Fruit fly (Drosophila melanogaster) whole organism, embryonic: ENCODE measurements around the gene dsx.

Experiments used
- Ada2b ChIP-seq: fragments of 200-800 bp; sonication (Bioruptor generic); IDR thresholded peaks from 2 replicates; pipeline ENCODE4 v1.3.6; 2022; ENCODE audit warnings: missing biosample characterization, missing genetic modification characterization
- B-H2 ChIP-seq: fragments of 200-800 bp; sonication (Bioruptor generic); optimal IDR thresholded peaks from 2 replicates; lab custom pipeline; 2018; ENCODE audit warnings: missing biosample characterization, mild to moderate bottlenecking, missing genetic modification characterization
- BEAF-32 ChIP-seq: fragments of 200-800 bp; sonication (Bioruptor generic); optimal IDR thresholded peaks from 3 replicates; lab custom pipeline; 2017; ENCODE audit warnings: missing biosample characterization, missing genetic modification characterization, mild to moderate bottlenecking, moderate library complexity, missing genetic modification reagents
- Blimp-1 ChIP-seq: fragments of 200-800 bp; sonication (Bioruptor generic); optimal IDR thresholded peaks from 3 replicates; lab custom pipeline; 2018; ENCODE audit warnings: missing biosample characterization, missing genetic modification characterization, mild to moderate bottlenecking, moderate library complexity, missing genetic modification reagents
- CG10959 ChIP-seq: fragments of 200-800 bp; sonication (Bioruptor generic); IDR thresholded peaks from 2 replicates; pipeline ENCODE4 v1.3.6; 2022; ENCODE audit warnings: missing biosample characterization, missing genetic modification characterization
- CG11093 ChIP-seq: fragments of 200-800 bp; sonication (Bioruptor generic); IDR thresholded peaks from 3 replicates; pipeline ENCODE4 v1.3.6; 2022; ENCODE audit warnings: missing biosample characterization, missing genetic modification characterization
- CG13287 ChIP-seq: fragments of 200-800 bp; sonication (Bioruptor generic); IDR thresholded peaks from 2 replicates; pipeline ENCODE4 v1.3.6; 2022; ENCODE audit warnings: missing biosample characterization, missing genetic modification characterization; ENCODE audit not compliant: partially characterized antibody
- CG15269 ChIP-seq: fragments of 200-800 bp; sonication (Bioruptor generic); optimal IDR thresholded peaks from 2 replicates; lab custom pipeline; 2018; ENCODE audit warnings: missing biosample characterization, mild to moderate bottlenecking, missing genetic modification characterization, moderate library complexity
- CG15479 ChIP-seq: fragments of 200-800 bp; sonication (Bioruptor generic); optimal IDR thresholded peaks from 3 replicates; lab custom pipeline; 2019; ENCODE audit warnings: missing biosample characterization, mild to moderate bottlenecking, missing genetic modification characterization, moderate library complexity
- CG17328 ChIP-seq: fragments of 200-800 bp; sonication (Bioruptor generic); IDR thresholded peaks from 2 replicates; pipeline ENCODE4 v1.3.6; 2022; ENCODE audit warnings: missing biosample characterization, missing genetic modification characterization
- CG17568 ChIP-seq: fragments of 200-800 bp; sonication (Bioruptor generic); optimal IDR thresholded peaks from 2 replicates; lab custom pipeline; 2018; ENCODE audit warnings: missing biosample characterization, mild to moderate bottlenecking, missing genetic modification characterization, moderate library complexity
- CG17912 ChIP-seq: fragments of 200-800 bp; sonication (Bioruptor generic); optimal IDR thresholded peaks from 2 replicates; lab custom pipeline; 2018; ENCODE audit warnings: missing biosample characterization, mild to moderate bottlenecking, missing genetic modification characterization
- CG2129 ChIP-seq: fragments of 200-800 bp; sonication (Bioruptor generic); IDR thresholded peaks from 2 replicates; pipeline ENCODE4 v1.3.6; 2022; ENCODE audit warnings: missing biosample characterization, missing genetic modification characterization; ENCODE audit not compliant: partially characterized antibody
- CG3065 ChIP-seq: fragments of 200-800 bp; sonication (Bioruptor generic); optimal IDR thresholded peaks from 2 replicates; lab custom pipeline; 2016; ENCODE audit warnings: missing biosample characterization, missing genetic modification characterization
- CG31224 ChIP-seq: fragments of 200-800 bp; sonication (Bioruptor generic); IDR thresholded peaks from 2 replicates; pipeline ENCODE4 v1.3.6; 2022; ENCODE audit warnings: missing biosample characterization, missing genetic modification characterization
- CG33557 ChIP-seq: fragments of 200-800 bp; sonication (Bioruptor generic); optimal IDR thresholded peaks from 2 replicates; lab custom pipeline; 2019; ENCODE audit warnings: missing biosample characterization, mild to moderate bottlenecking, missing genetic modification characterization, moderate library complexity
- CG3726 ChIP-seq: fragments of 200-800 bp; sonication (Bioruptor generic); IDR thresholded peaks from 3 replicates; pipeline ENCODE4, ENCODE4 v1.3.6; 2022; ENCODE audit warnings: missing biosample characterization, missing genetic modification characterization
- CG4328 ChIP-seq: fragments of 200-800 bp; sonication (Bioruptor generic); optimal IDR thresholded peaks from 3 replicates; lab custom pipeline; 2017; ENCODE audit warnings: missing biosample characterization, missing genetic modification reagents, missing genetic modification characterization
- CG5953 ChIP-seq: fragments of 200-800 bp; sonication (Bioruptor generic); IDR thresholded peaks from 2 replicates; pipeline ENCODE4 v1.3.6; 2022; ENCODE audit warnings: missing biosample characterization, missing genetic modification characterization
- CG8478 ChIP-seq: fragments of >200 bp; optimal IDR thresholded peaks from 2 replicates; lab custom pipeline; 2018
- CG9437 ChIP-seq: fragments of 200-800 bp; sonication (Bioruptor generic); optimal IDR thresholded peaks from 2 replicates; lab custom pipeline; 2018; ENCODE audit warnings: missing biosample characterization, mild to moderate bottlenecking, missing genetic modification characterization
- CHES-1-like ChIP-seq: fragments of 200-800 bp; sonication (Bioruptor generic); optimal IDR thresholded peaks from 2 replicates; lab custom pipeline; 2016; ENCODE audit warnings: missing biosample characterization, missing genetic modification characterization
- CoRest ChIP-seq: fragments of 200-800 bp; sonication (Bioruptor generic); optimal IDR thresholded peaks from 3 replicates; lab custom pipeline; 2018; ENCODE audit warnings: missing biosample characterization, mild to moderate bottlenecking, missing genetic modification characterization, moderate library complexity
- D19B ChIP-seq: fragments of 200-800 bp; sonication (Bioruptor generic); optimal IDR thresholded peaks from 2 replicates; lab custom pipeline; 2017; ENCODE audit warnings: missing biosample characterization, mild to moderate bottlenecking, missing genetic modification characterization
- Doc3 ChIP-seq: fragments of 200-800 bp; sonication (Bioruptor generic); IDR thresholded peaks from 3 replicates; pipeline ENCODE4 v1.3.6; 2022; ENCODE audit warnings: missing biosample characterization, missing genetic modification characterization; ENCODE audit not compliant: partially characterized antibody
- E2f2 ChIP-seq: fragments of 200-800 bp; sonication (Bioruptor generic); IDR thresholded peaks from 2 replicates; pipeline ENCODE4 v1.3.6; 2022; ENCODE audit warnings: missing biosample characterization, missing genetic modification characterization
- Ets65A ChIP-seq: fragments of 200-800 bp; sonication (Bioruptor generic); peaks from one replicate; lab custom pipeline; 2016; ENCODE audit warnings: missing biosample characterization, missing genetic modification characterization
- HHEX ChIP-seq: fragments of 200-800 bp; sonication (Bioruptor generic); optimal IDR thresholded peaks from 3 replicates; lab custom pipeline; 2017; ENCODE audit warnings: missing biosample characterization, mild to moderate bottlenecking, missing genetic modification characterization, missing genetic modification reagents
- HmgD ChIP-seq: fragments of 200-800 bp; sonication (Bioruptor generic); optimal IDR thresholded peaks from 3 replicates; lab custom pipeline; 2016; ENCODE audit warnings: missing biosample characterization, missing genetic modification characterization
- Nf-YA ChIP-seq: fragments of 200-800 bp; sonication (Bioruptor generic); IDR thresholded peaks from 2 replicates; pipeline ENCODE4 v1.3.6; 2022; ENCODE audit warnings: missing biosample characterization, missing genetic modification characterization
- Sox102F ChIP-seq: fragments of 200-800 bp; sonication (Bioruptor generic); optimal IDR thresholded peaks from 2 replicates; lab custom pipeline; 2018; ENCODE audit warnings: missing biosample characterization, mild to moderate bottlenecking, missing genetic modification characterization, moderate library complexity
- Spps ChIP-seq: fragments of 200-800 bp; sonication (Bioruptor generic); optimal IDR thresholded peaks from 2 replicates; lab custom pipeline; 2018; ENCODE audit warnings: missing biosample characterization, mild to moderate bottlenecking, missing genetic modification characterization
- Ssrp ChIP-seq: fragments of 200-800 bp; sonication (Bioruptor generic); optimal IDR thresholded peaks from 2 replicates; lab custom pipeline; 2018; ENCODE audit warnings: missing biosample characterization, mild to moderate bottlenecking, missing genetic modification characterization, moderate library complexity
- Trl ChIP-seq, 3 experiments: fragments of >200 bp in 2 of 3; fragments of 200-800 bp in 1 of 3; sonication (Bioruptor generic) in 1 of 3; optimal IDR thresholded peaks; 2 replicates in 1 of 3; 3 replicates in 2 of 3; lab custom pipeline; 2016 to 2017; ENCODE audit warnings: missing biosample characterization in 1 of 3, missing genetic modification characterization in 1 of 3
- Usf ChIP-seq: fragments of 200-800 bp; sonication (Bioruptor generic); optimal IDR thresholded peaks from 2 replicates; lab custom pipeline; 2017; ENCODE audit warnings: missing genotype, missing biosample characterization, missing genetic modification characterization
- ash1 ChIP-seq: fragments of 200-800 bp; sonication (Bioruptor generic); optimal IDR thresholded peaks from 2 replicates; lab custom pipeline; 2018; ENCODE audit warnings: missing biosample characterization, mild to moderate bottlenecking, missing genetic modification characterization
- btn ChIP-seq: fragments of 200-800 bp; sonication (Bioruptor generic); optimal IDR thresholded peaks from 2 replicates; lab custom pipeline; 2016; ENCODE audit warnings: missing biosample characterization, missing genetic modification characterization
- dan ChIP-seq: fragments of 200-800 bp; sonication (Bioruptor generic); IDR thresholded peaks from 2 replicates; pipeline ENCODE4 v1.3.6; 2022; ENCODE audit warnings: missing biosample characterization, missing genetic modification characterization
- dmrt11E ChIP-seq: fragments of 200-800 bp; sonication (Bioruptor generic); optimal IDR thresholded peaks from 3 replicates; lab custom pipeline; 2018; ENCODE audit warnings: missing biosample characterization, mild to moderate bottlenecking, missing genetic modification characterization, moderate library complexity
- gem ChIP-seq: fragments of 200-800 bp; sonication (Bioruptor generic); optimal IDR thresholded peaks from 2 replicates; lab custom pipeline; 2019; ENCODE audit warnings: missing biosample characterization, mild to moderate bottlenecking, missing genetic modification characterization, moderate library complexity
- grn ChIP-seq: fragments of 200-800 bp; sonication (Bioruptor generic); optimal IDR thresholded peaks from 3 replicates; lab custom pipeline; 2017; ENCODE audit warnings: missing biosample characterization, missing genetic modification characterization
- gsb ChIP-seq: fragments of 200-800 bp; sonication (Bioruptor generic); IDR thresholded peaks from 2 replicates; pipeline ENCODE4 v1.3.6; 2022; ENCODE audit warnings: missing biosample characterization, missing genetic modification characterization
- ranshi ChIP-seq: fragments of 200-800 bp; sonication (Bioruptor generic); IDR thresholded peaks from 2 replicates; pipeline ENCODE4 v1.3.6; 2022; ENCODE audit warnings: missing biosample characterization, missing genetic modification characterization
- toy ChIP-seq: fragments of 200-800 bp; sonication (Bioruptor generic); IDR thresholded peaks from 2 replicates; pipeline ENCODE4 v1.3.6; 2022; ENCODE audit warnings: missing biosample characterization, missing genetic modification characterization
- twi ChIP-seq: fragments of 200-800 bp; optimal IDR thresholded peaks from 2 replicates; lab custom pipeline; 2019; ENCODE audit warnings: missing biosample characterization, mild to moderate bottlenecking, missing genetic modification characterization, moderate library complexity
- vvl ChIP-seq: fragments of 200-800 bp; sonication (Bioruptor generic); IDR thresholded peaks from 2 replicates; pipeline ENCODE4 v1.3.6; 2022; ENCODE audit warnings: missing biosample characterization, missing genetic modification characterization
- wdn ChIP-seq: fragments of 200-800 bp; sonication (Bioruptor generic); IDR thresholded peaks from 2 replicates; pipeline ENCODE4 v1.3.6; 2022; ENCODE audit warnings: missing biosample characterization, missing genetic modification characterization
- yki ChIP-seq: fragments of >200 bp; optimal IDR thresholded peaks from 3 replicates; lab custom pipeline; 2018

dsx gene

DNA sequence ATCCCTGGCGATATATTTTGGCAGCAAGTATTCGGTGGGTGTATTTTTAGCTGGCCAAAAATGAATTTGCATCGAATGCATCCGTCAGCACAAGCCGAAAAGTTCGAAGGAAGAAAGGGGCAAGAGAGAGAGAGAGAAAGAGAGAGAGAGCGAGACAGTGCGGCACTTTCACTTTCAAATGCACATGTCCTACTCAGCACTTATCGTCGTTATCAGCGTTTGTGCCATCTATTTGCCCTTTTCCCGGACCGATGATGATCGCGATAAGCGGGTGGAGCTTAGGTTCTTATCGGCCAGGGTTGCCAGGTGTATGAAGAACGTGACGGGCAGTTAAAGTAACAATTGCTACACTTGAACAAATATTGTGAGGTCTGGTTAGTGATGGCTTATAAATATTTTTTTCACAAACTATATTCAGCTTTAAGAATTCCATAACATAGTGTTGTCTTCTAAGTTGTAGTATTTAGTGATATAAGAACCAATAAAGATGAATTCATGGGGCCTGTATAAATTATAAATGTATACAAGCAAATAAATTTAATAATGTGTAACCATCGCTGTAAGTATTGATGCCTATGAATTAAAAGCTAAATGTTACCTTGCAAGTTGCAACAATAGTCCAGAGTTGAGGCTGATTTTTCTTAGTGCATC, 22.4 kb downstream of the dsx start:
- TF ChIP-seq CG17328 (GFP tag; lab: Robert Waterston, UW) (no peak), CG15479 (GFP tag; lab: Kevin White, UChicago) (peak; percentile 49), gem (tag; lab: Kevin White, UChicago) (peak; percentile 17), Trl (optimal IDR thresholded peaks at IDR 0.05; lab: Kevin White, UChicago) (peak in 1 of 2 experiments; percentile 6), Trl (GFP tag; optimal IDR thresholded peaks at IDR 0.05; lab: Kevin White, UChicago) (no peak), grn (GFP tag; lab: Kevin White, UChicago) (peak; percentile 50), dmrt11E (peak; percentile 17), Blimp-1 (GFP tag; lab: Kevin White, UChicago) (peak; percentile 48), Spps (tag; lab: Kevin White, UChicago) (no peak), CG9437 (GFP tag; lab: Kevin White, UChicago) (peak; percentile 21)

DNA sequence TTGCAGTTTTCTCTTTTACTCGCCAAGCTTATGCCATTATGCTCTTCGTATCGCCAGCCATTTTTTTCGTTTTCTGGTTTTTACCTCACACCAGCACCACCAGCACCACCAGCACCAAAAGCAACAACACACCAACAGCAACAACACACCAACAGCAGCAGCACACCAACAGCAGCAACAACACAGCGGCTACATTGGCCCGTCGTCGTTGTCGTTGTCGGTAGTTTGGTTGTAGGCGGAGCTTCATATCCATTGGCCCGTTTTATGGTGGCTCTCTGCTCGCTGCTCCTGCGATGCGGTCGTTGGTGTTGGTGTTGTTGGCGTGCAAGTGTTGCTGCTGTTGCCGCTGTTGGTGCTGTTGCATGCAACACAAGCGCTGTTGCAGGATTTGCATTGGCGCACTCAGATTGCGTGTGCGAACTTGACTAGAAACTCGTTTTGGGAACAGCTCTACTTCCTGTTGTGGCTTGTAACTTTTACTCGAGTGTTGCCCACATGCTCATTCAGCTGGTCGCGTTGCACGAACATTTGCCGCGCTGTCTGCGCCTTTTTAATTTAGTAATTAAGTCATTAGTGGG, 30.3 kb downstream of the dsx start:
- TF ChIP-seq Ssrp (tag; lab: Kevin White, UChicago) = no peak
- no peak for TF ChIP-seq Ada2b (GFP tag; lab: Robert Waterston, UW)
- no peak for TF ChIP-seq CG15269 (tag; lab: Kevin White, UChicago)
- no peak for TF ChIP-seq CG5953
- TF ChIP-seq twi (tag; lab: Kevin White, UChicago) = no peak
- no peak for TF ChIP-seq Sox102F (GFP tag; lab: Kevin White, UChicago)
- no peak for TF ChIP-seq CG17568 (GFP tag; lab: Kevin White, UChicago)
- no peak for TF ChIP-seq Doc3 (GFP tag; lab: Robert Waterston, UW)
- TF ChIP-seq toy (GFP tag; lab: Robert Waterston, UW) = no peak
- TF ChIP-seq CHES-1-like (GFP tag; lab: Kevin White, UChicago) = no peak
- no peak for TF ChIP-seq ash1 (GFP tag; lab: Kevin White, UChicago)
- no peak for TF ChIP-seq CG4328
- no peak for TF ChIP-seq CG2129 (GFP tag; lab: Robert Waterston, UW)
- no peak for TF ChIP-seq dan (GFP tag; lab: Robert Waterston, UW)
- peak; percentile 14; the same call in 1 of the 2 replicates for TF ChIP-seq CG13287
- no peak for TF ChIP-seq Ets65A (GFP tag; lab: Kevin White, UChicago)
- no peak for TF ChIP-seq D19B (GFP tag; lab: Kevin White, UChicago)
- TF ChIP-seq B-H2 (GFP tag; lab: Kevin White, UChicago) = no peak
- TF ChIP-seq CG11093 (GFP tag; lab: Robert Waterston, UW) = 0 out of 3 replicates have a peak, but pooled peaks have one; percentile 15
- no peak for TF ChIP-seq wdn (GFP tag; lab: Robert Waterston, UW)
- TF ChIP-seq CG3726 (GFP tag; lab: Robert Waterston, UW) = no peak
- TF ChIP-seq Usf (GFP tag; lab: Kevin White, UChicago) = no peak
- TF ChIP-seq CG10959 = no peak
- TF ChIP-seq CG31224 = no peak
- TF ChIP-seq E2f2 (GFP tag; lab: Robert Waterston, UW) = no peak
- no peak for TF ChIP-seq ranshi (GFP tag; lab: Robert Waterston, UW)
- TF ChIP-seq HHEX (GFP tag; lab: Kevin White, UChicago) = no peak
- TF ChIP-seq CG33557 (GFP tag; lab: Kevin White, UChicago) = no peak
- TF ChIP-seq Nf-YA (GFP tag; lab: Robert Waterston, UW) = peak; percentile 73
- TF ChIP-seq CG8478 (lab: Kevin White, UChicago) = no peak
- TF ChIP-seq yki = no peak
- TF ChIP-seq CG3065 = no peak
- no peak for TF ChIP-seq btn (GFP tag; lab: Kevin White, UChicago)
- TF ChIP-seq BEAF-32 (GFP tag; lab: Kevin White, UChicago) = no peak
- TF ChIP-seq gsb = no peak
- TF ChIP-seq HmgD (GFP tag; lab: Kevin White, UChicago) = no peak
- TF ChIP-seq CG17912 (GFP tag; lab: Kevin White, UChicago) = no peak
- TF ChIP-seq vvl (GFP tag; lab: Robert Waterston, UW) = no peak
- peak; percentile 1 for TF ChIP-seq CoRest (tag; lab: Kevin White, UChicago)
